Fruit fly (Drosophila melanogaster) whole organism: ENCODE data around the gene asl.

ENCODE experiments used
- CG8478 ChIP-seq: fragments of >200 bp; optimal IDR thresholded peaks from 2 replicates; lab custom pipeline; 2018; ENCODE audit warnings: inconsistent platforms
- Dll ChIP-seq: fragments of >200 bp; optimal IDR thresholded peaks from 2 replicates; lab custom pipeline; 2017
- EcR ChIP-seq, 2 experiments: fragments of >200 bp; optimal IDR thresholded peaks; 2 replicates each; lab custom pipeline; 2017; ENCODE audit warnings: missing biosample characterization in 2 of 2, missing genetic modification characterization in 2 of 2, missing genetic modification reagents in 2 of 2
- pan ChIP-seq: fragments of >200 bp; optimal IDR thresholded peaks from 2 replicates; lab custom pipeline; 2017
- psq ChIP-seq: fragments of >200 bp; optimal IDR thresholded peaks from 2 replicates; lab custom pipeline; 2017
- usp ChIP-seq: fragments of >200 bp; optimal IDR thresholded peaks from 2 replicates; lab custom pipeline; 2017; ENCODE audit warnings: missing biosample characterization, missing genetic modification characterization, mixed read lengths

Gene asl

dm6 chr3R:5613114-5613443, 6.7 kb upstream of the asl start, which contains the start of gene Atu:
TSS of gene Atu (plus strand) at chr3R:5613358.
- TF ChIP-seq psq (lab: Kevin White, UChicago), result no peak
- TF ChIP-seq Dll, result no peak
- TF ChIP-seq CG8478 (lab: Kevin White, UChicago), result no peak
- no peak for TF ChIP-seq EcR (GFP tag; optimal IDR thresholded peaks at IDR 0.05; lab: Kevin White, UChicago)
- no peak for TF ChIP-seq pan
- TF ChIP-seq usp (GFP tag; lab: Kevin White, UChicago), result no peak

- TF ChIP-seq CG8478 (lab: Kevin White, UChicago) (no peak), Dll (peak; percentile 11)
Observed at dm6 chr3R:5612372-5613113, 6.2 kb upstream of the asl start, which contains the start of gene Rga. TSS of gene Rga (minus strand) at chr3R:5613112.

- no peak for TF ChIP-seq psq (lab: Kevin White, UChicago)
- no peak for TF ChIP-seq CG8478 (lab: Kevin White, UChicago)
- no peak for TF ChIP-seq Dll
- TF ChIP-seq usp (GFP tag; lab: Kevin White, UChicago), result no peak
- TF ChIP-seq pan, result no peak
- TF ChIP-seq EcR (GFP tag; optimal IDR thresholded peaks at IDR 0.05; lab: Kevin White, UChicago), result no peak
Observed at dm6 chr3R:5611733-5612132, 5.4 kb upstream of the asl start.

- TF ChIP-seq pan, result no peak
- no peak for TF ChIP-seq usp (GFP tag; lab: Kevin White, UChicago)
- TF ChIP-seq EcR (GFP tag; optimal IDR thresholded peaks at IDR 0.05; lab: Kevin White, UChicago), result no peak
- no peak for TF ChIP-seq psq (lab: Kevin White, UChicago)
- no peak for TF ChIP-seq Dll
- no peak for TF ChIP-seq CG8478 (lab: Kevin White, UChicago)
Observed at dm6 chr3R:5611167-5611566, 4.8 kb upstream of the asl start.

dm6 chr3R:5610656-5611055, 4.3 kb upstream of the asl start:
- TF ChIP-seq EcR (GFP tag; optimal IDR thresholded peaks at IDR 0.05; lab: Kevin White, UChicago) (no peak), usp (GFP tag; lab: Kevin White, UChicago) (no peak), psq (lab: Kevin White, UChicago) (no peak), CG8478 (lab: Kevin White, UChicago) (no peak), pan (no peak), Dll (no peak)

- TF ChIP-seq EcR (GFP tag; optimal IDR thresholded peaks at IDR 0.05; lab: Kevin White, UChicago) (no peak), Dll (no peak), usp (GFP tag; lab: Kevin White, UChicago) (no peak), CG8478 (lab: Kevin White, UChicago) (no peak), pan (no peak), psq (lab: Kevin White, UChicago) (no peak)
Observed at dm6 chr3R:5608422-5608821, 2.1 kb upstream of the asl start.

DNA sequence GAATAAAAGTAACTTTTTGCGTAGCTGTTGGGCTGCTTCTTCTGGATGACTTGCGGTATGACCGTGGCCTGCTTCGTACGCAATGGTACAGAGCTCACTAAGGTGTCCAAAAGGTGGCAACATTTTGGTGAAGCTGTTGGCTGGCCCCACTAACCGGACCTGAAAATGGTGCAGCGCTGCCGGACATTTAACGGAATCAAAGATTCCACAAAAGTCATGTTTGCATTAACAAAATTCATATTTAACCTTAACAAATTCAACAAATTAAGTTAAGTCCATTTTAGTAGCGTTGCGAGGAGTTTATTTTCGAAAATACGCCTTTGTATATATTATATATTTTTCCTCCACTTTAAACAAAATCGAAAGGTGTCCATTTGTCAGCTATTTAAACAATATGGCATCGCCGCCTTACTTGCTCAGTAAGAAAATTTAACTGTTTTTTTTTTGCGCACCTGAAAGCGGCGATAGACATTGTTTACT, 5.3 kb downstream of the asl start, which contains the start of the genes kra and SecS:
Gene kra, minus strand, starts transcription at position 93 of the 480 bp plus-strand sequence.
Gene SecS, plus strand, starts transcription at position 390 of the 480 bp plus-strand sequence.
- TF ChIP-seq EcR (GFP tag; optimal IDR thresholded peaks at IDR 0.05; lab: Kevin White, UChicago), result no peak
- no peak for TF ChIP-seq usp (GFP tag; lab: Kevin White, UChicago)
- no peak for TF ChIP-seq psq (lab: Kevin White, UChicago)
- TF ChIP-seq CG8478 (lab: Kevin White, UChicago), result no peak
- no peak for TF ChIP-seq pan
- TF ChIP-seq Dll, result no peak

DNA sequence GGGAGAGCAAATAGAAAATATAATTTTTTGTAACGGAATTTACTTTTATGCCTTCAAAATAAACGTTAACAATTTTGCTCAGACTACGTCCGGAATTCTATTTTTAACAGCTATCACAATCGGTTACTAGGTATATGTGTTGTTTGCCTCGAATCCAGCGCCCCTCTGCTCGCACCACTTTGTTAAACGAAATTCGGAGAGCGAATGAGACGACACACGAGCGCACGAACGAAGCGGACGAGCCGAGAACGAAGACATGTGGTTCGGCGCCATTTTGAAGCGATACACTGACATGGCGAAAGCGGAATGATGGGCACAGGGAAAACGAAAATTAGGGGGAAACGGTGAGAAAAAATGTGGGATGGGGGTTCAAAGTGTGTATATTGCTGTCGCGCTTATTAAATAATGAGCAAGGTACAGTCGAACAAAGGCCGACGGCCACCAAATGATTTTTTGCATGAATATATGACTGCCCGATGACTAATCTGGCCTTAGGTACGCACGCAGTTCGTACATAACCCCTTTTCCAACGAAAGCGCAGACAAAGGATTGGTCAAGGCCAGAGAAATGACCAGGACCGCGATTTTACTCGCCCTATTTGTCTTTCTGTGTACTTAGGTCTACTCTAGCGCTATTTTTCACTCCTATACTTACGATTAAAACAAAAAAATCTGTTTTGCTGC, 5.8 kb downstream of the asl start:
- TF ChIP-seq pan (no peak), CG8478 (lab: Kevin White, UChicago) (no peak), Dll (no peak), usp (GFP tag; lab: Kevin White, UChicago) (no peak), EcR (GFP tag; optimal IDR thresholded peaks at IDR 0.05; lab: Kevin White, UChicago) (no peak), psq (lab: Kevin White, UChicago) (no peak)

DNA sequence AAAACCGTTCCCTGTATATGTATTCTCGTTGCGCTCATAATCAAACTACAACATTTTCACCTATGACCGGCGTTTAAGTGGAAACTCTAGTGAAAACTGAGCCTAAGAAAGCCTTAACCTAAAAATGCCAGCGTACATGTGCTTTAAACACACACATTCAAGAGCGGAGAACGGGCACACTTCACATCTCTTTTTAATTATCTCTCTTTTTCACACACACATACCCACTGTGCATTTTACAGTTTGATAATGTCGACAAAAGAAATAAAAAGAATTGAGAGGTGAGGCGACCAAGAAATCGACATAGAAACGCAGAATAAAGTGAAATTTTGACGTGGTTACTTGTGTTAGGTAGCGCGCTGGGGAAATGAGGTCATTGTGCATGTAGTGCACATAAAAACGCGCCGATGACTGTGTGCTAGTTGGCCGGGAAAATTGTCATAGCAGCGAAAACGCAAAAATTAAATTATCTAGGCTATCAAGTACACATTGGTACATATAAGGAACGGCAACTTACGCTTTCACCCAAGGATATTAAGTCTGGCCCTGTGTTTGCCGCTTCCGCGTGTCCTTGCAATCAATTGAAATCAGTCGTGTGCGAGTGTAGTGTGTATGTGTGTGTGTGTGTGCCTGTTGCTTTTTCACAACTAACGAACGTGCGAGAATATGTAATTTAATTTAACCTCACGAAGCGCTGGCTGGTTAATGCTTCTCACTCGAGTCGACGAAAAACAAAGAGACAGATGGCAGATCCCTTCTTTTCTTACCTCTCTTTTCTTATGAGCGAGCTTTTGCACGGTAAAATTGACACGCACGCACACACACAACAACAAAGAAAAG, 6.6 kb downstream of the asl start:
- no peak for TF ChIP-seq CG8478 (lab: Kevin White, UChicago)
- peak in 1 of 2 experiments; percentile 15 for TF ChIP-seq EcR (GFP tag; optimal IDR thresholded peaks at IDR 0.05; lab: Kevin White, UChicago)

DNA sequence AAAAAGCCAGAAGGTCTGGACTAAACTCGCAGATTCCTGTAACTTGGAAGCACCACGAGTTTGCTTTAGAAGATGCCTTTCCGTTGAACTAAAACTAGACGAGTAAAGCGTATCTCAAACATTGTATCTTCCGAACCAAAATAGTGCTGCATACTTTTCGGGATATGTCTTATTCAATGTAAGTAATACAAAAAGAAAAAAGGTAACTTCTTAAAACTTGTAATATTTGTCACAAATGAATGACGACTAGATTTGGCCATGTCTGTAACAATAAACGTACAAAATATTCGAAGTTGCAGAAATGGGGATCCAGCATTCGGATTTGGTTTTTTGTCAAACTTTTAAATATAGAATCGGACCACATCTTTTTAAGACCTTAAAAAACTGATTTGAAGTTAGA, 11.5 kb downstream of the asl start:
- TF ChIP-seq pan, result no peak
- no peak for TF ChIP-seq EcR (GFP tag; optimal IDR thresholded peaks at IDR 0.05; lab: Kevin White, UChicago)
- no peak for TF ChIP-seq CG8478 (lab: Kevin White, UChicago)
- no peak for TF ChIP-seq usp (GFP tag; lab: Kevin White, UChicago)
- no peak for TF ChIP-seq psq (lab: Kevin White, UChicago)
- TF ChIP-seq Dll, result no peak

dm6 chr3R:5592009-5592572, 14.3 kb downstream of the asl start:
- TF ChIP-seq psq (lab: Kevin White, UChicago) (no peak), pan (no peak), EcR (GFP tag; optimal IDR thresholded peaks at IDR 0.05; lab: Kevin White, UChicago) (no peak), Dll (no peak), usp (GFP tag; lab: Kevin White, UChicago) (no peak), CG8478 (lab: Kevin White, UChicago) (peak; percentile 49)
